Fruit fly (Drosophila melanogaster) whole organism, adult: ENCODE data around the gene CG31517.

Source experiments
- CG11617 ChIP-seq: fragments of 200-800 bp; sonication (Bioruptor generic); optimal IDR thresholded peaks from 2 replicates; lab custom pipeline; 2017; ENCODE audit warnings: mild to moderate bottlenecking, missing biosample characterization, missing genetic modification reagents, missing genetic modification characterization
- CG12768 ChIP-seq: fragments of 200-800 bp; sonication (Bioruptor generic); optimal IDR thresholded peaks from 2 replicates; lab custom pipeline; 2017; ENCODE audit warnings: missing biosample characterization, missing genetic modification characterization, mild to moderate bottlenecking, moderate library complexity, missing genetic modification reagents
- CG14711 ChIP-seq: fragments of 200-800 bp; sonication (Bioruptor generic); optimal IDR thresholded peaks from 2 replicates; lab custom pipeline; 2018; ENCODE audit warnings: missing biosample characterization, mild to moderate bottlenecking, missing genetic modification characterization, moderate library complexity
- CG1620 ChIP-seq: fragments of 200-800 bp; sonication (Bioruptor generic); optimal IDR thresholded peaks from 2 replicates; lab custom pipeline; 2016; ENCODE audit warnings: missing biosample characterization, missing genetic modification characterization
- CG33017 ChIP-seq: fragments of 200-800 bp; sonication (Bioruptor generic); optimal IDR thresholded peaks from 2 replicates; lab custom pipeline; 2018; ENCODE audit warnings: missing biosample characterization, mild to moderate bottlenecking, missing genetic modification characterization, moderate library complexity
- CG5204 ChIP-seq: fragments of 200-800 bp; sonication (Bioruptor generic); optimal IDR thresholded peaks from 2 replicates; lab custom pipeline; 2016; ENCODE audit warnings: missing biosample characterization, missing genetic modification characterization
- CG7045 ChIP-seq: fragments of 200-800 bp; sonication (Bioruptor generic); optimal IDR thresholded peaks from 2 replicates; lab custom pipeline; 2017; ENCODE audit warnings: missing biosample characterization, mild to moderate bottlenecking, missing genetic modification characterization
- CG7101 ChIP-seq: fragments of 200-800 bp; sonication (Bioruptor generic); optimal IDR thresholded peaks from 2 replicates; lab custom pipeline; 2018; ENCODE audit warnings: missing biosample characterization, mild to moderate bottlenecking, missing genetic modification characterization, moderate library complexity
- Clk ChIP-seq: fragments of 200-800 bp; sonication (Bioruptor generic); optimal IDR thresholded peaks from 2 replicates; lab custom pipeline; 2017; ENCODE audit warnings: missing biosample characterization, missing genetic modification characterization
- Crg-1 ChIP-seq: fragments of 200-800 bp; sonication (Bioruptor generic); optimal IDR thresholded peaks from 2 replicates; lab custom pipeline; 2016; ENCODE audit warnings: missing biosample characterization, missing genetic modification characterization
- Hr96 ChIP-seq: fragments of 200-800 bp; sonication (Bioruptor generic); optimal IDR thresholded peaks from 2 replicates; lab custom pipeline; 2016; ENCODE audit warnings: missing biosample characterization, missing genetic modification characterization
- Mnt ChIP-seq: fragments of 200-800 bp; sonication (Bioruptor generic); optimal IDR thresholded peaks from 2 replicates; lab custom pipeline; 2016; ENCODE audit warnings: missing biosample characterization, mild to moderate bottlenecking, missing genetic modification characterization
- bab1 ChIP-seq: fragments of 200-800 bp; sonication (Bioruptor generic); optimal IDR thresholded peaks from 3 replicates; lab custom pipeline; 2019; ENCODE audit warnings: missing biosample characterization, mild to moderate bottlenecking, missing genetic modification characterization, moderate library complexity
- cic ChIP-seq: fragments of 200-800 bp; sonication (Bioruptor generic); optimal IDR thresholded peaks from 2 replicates; lab custom pipeline; 2017; ENCODE audit warnings: missing biosample characterization, mild to moderate bottlenecking, missing genetic modification characterization, moderate library complexity
- cnc ChIP-seq, 2 experiments: fragments of >200 bp; optimal IDR thresholded peaks; 2 replicates each; lab custom pipeline; 2017
- kay ChIP-seq: fragments of 200-800 bp; sonication (Bioruptor generic); peaks from one replicate; lab custom pipeline; 2016; ENCODE audit warnings: missing biosample characterization, missing genetic modification characterization, borderline replicate concordance
- ovo ChIP-seq: fragments of 200-800 bp; sonication (Bioruptor generic); optimal IDR thresholded peaks from 2 replicates; lab custom pipeline; 2016; ENCODE audit warnings: missing biosample characterization, missing genetic modification characterization
- pad ChIP-seq: fragments of 200-800 bp; sonication (Bioruptor generic); optimal IDR thresholded peaks from 3 replicates; lab custom pipeline; 2017; ENCODE audit warnings: missing biosample characterization, missing genetic modification characterization, mild to moderate bottlenecking, moderate library complexity, missing genetic modification reagents
- tj ChIP-seq: fragments of 200-800 bp; sonication (Bioruptor generic); optimal IDR thresholded peaks from 3 replicates; lab custom pipeline; 2017; ENCODE audit warnings: missing biosample characterization, mild to moderate bottlenecking, missing genetic modification characterization, moderate library complexity
- toe ChIP-seq: fragments of 200-800 bp; sonication (Bioruptor generic); optimal IDR thresholded peaks from 2 replicates; lab custom pipeline; 2016; ENCODE audit warnings: missing biosample characterization, missing genetic modification characterization

CG31517 gene

dm6 chr3R:13945712-13946111 lies 2.5 kb upstream of the CG31517 start, which contains the start of gene Art6:
Art6 (minus strand) TSS chr3R:13945812.
- TF ChIP-seq CG14711 (tag; lab: Kevin White, UChicago), result no peak
- TF ChIP-seq toe (GFP tag; lab: Kevin White, UChicago), result no peak
- TF ChIP-seq cic (GFP tag; lab: Kevin White, UChicago), result no peak
- no peak for TF ChIP-seq CG7045 (GFP tag; lab: Kevin White, UChicago)
- TF ChIP-seq Mnt (GFP tag; lab: Kevin White, UChicago), result no peak
- no peak for TF ChIP-seq CG1620 (GFP tag; lab: Kevin White, UChicago)
- TF ChIP-seq ovo (GFP tag; lab: Kevin White, UChicago), result no peak
- TF ChIP-seq Hr96, result no peak
- TF ChIP-seq CG33017 (tag; lab: Kevin White, UChicago), result no peak
- no peak for TF ChIP-seq CG11617 (GFP tag; lab: Kevin White, UChicago)
- TF ChIP-seq kay (GFP tag; lab: Kevin White, UChicago), result no peak
- no peak for TF ChIP-seq cnc (optimal IDR thresholded peaks at IDR 0.05; lab: Kevin White, UChicago)
- TF ChIP-seq CG12768 (GFP tag; lab: Kevin White, UChicago), result no peak
- no peak for TF ChIP-seq bab1 (GFP tag; lab: Kevin White, UChicago)
- TF ChIP-seq tj, result no peak
- no peak for TF ChIP-seq pad (GFP tag; lab: Kevin White, UChicago)
- TF ChIP-seq Crg-1 (GFP tag; lab: Kevin White, UChicago), result no peak
- no peak for TF ChIP-seq CG7101

DNA sequence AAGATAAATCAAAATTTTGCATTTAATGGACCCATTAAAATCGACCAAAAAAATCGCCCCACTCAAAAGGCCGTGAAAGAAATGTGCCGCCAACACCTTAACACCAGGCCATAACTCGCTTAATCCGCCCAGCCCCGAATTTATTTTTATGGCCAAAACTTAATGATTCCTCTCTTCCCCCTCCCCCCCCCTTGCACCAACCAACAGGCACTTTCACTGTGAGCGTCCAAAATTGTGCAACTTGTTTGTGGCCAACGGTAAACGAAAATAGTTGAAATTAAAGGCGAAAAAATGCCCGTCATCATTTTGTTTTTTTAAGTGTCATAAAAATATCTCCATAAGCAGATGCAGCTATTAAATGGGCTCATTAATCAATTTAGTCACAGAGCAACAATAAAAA lies 2.1 kb upstream of the CG31517 start:
- TF ChIP-seq CG7045 (GFP tag; lab: Kevin White, UChicago) (no peak), Clk (GFP tag; lab: Kevin White, UChicago) (no peak), Hr96 (no peak), CG7101 (no peak), CG1620 (GFP tag; lab: Kevin White, UChicago) (no peak), toe (GFP tag; lab: Kevin White, UChicago) (no peak), ovo (GFP tag; lab: Kevin White, UChicago) (no peak), cic (GFP tag; lab: Kevin White, UChicago) (no peak), Crg-1 (GFP tag; lab: Kevin White, UChicago) (no peak), Mnt (GFP tag; lab: Kevin White, UChicago) (no peak), CG11617 (GFP tag; lab: Kevin White, UChicago) (no peak), CG14711 (tag; lab: Kevin White, UChicago) (no peak), CG5204 (GFP tag; lab: Kevin White, UChicago) (no peak)

DNA sequence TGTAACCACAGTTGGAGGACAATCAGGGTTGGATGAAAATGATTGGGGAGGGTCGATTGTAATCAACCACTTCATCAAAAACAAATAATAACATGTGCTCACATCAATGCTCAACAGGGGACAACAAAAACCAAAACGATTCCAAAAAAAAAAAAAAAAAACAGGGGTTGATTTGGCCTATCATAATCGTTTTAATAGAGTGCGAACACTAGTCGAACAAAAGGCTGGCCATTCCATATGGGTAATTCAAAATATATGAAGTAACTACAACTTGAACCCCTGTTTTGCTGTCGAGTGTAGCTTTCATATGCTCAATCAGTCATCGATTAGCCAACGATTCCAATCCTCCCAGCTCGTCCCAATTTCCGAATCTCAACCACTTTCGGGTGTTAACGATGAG lies 805 bp upstream of the CG31517 start:
- TF ChIP-seq bab1 (GFP tag; lab: Kevin White, UChicago), result no peak
- TF ChIP-seq tj, result no peak
- no peak for TF ChIP-seq kay (GFP tag; lab: Kevin White, UChicago)
- no peak for TF ChIP-seq CG11617 (GFP tag; lab: Kevin White, UChicago)
- no peak for TF ChIP-seq CG5204 (GFP tag; lab: Kevin White, UChicago)
- no peak for TF ChIP-seq CG33017 (tag; lab: Kevin White, UChicago)
- no peak for TF ChIP-seq Mnt (GFP tag; lab: Kevin White, UChicago)
- TF ChIP-seq CG14711 (tag; lab: Kevin White, UChicago), result no peak
- no peak for TF ChIP-seq CG7101
- no peak for TF ChIP-seq CG12768 (GFP tag; lab: Kevin White, UChicago)
- no peak for TF ChIP-seq Hr96
- TF ChIP-seq Crg-1 (GFP tag; lab: Kevin White, UChicago), result no peak
- no peak for TF ChIP-seq pad (GFP tag; lab: Kevin White, UChicago)
- TF ChIP-seq CG7045 (GFP tag; lab: Kevin White, UChicago), result no peak
- TF ChIP-seq cic (GFP tag; lab: Kevin White, UChicago), result no peak
- TF ChIP-seq cnc (optimal IDR thresholded peaks at IDR 0.05; lab: Kevin White, UChicago), result no peak
- TF ChIP-seq ovo (GFP tag; lab: Kevin White, UChicago), result no peak

- TF ChIP-seq cnc (optimal IDR thresholded peaks at IDR 0.05; lab: Kevin White, UChicago) (no peak), toe (GFP tag; lab: Kevin White, UChicago) (no peak), ovo (GFP tag; lab: Kevin White, UChicago) (no peak), Crg-1 (GFP tag; lab: Kevin White, UChicago) (no peak), CG14711 (tag; lab: Kevin White, UChicago) (no peak), CG11617 (GFP tag; lab: Kevin White, UChicago) (no peak), CG33017 (tag; lab: Kevin White, UChicago) (no peak), cic (GFP tag; lab: Kevin White, UChicago) (no peak), CG5204 (GFP tag; lab: Kevin White, UChicago) (no peak), Mnt (GFP tag; lab: Kevin White, UChicago) (no peak), tj (no peak)
These were observed 1.4 kb downstream of the CG31517 start for dm6 chr3R:13949571-13949970.

dm6 chr3R:13951038-13951437 lies 2.8 kb downstream of the CG31517 start, which contains the start of gene CG9926:
CG9926 (minus strand) TSS chr3R:13951138.
- no peak for TF ChIP-seq tj
- no peak for TF ChIP-seq cic (GFP tag; lab: Kevin White, UChicago)
- TF ChIP-seq ovo (GFP tag; lab: Kevin White, UChicago), result no peak
- no peak for TF ChIP-seq CG7045 (GFP tag; lab: Kevin White, UChicago)
- TF ChIP-seq pad (GFP tag; lab: Kevin White, UChicago), result no peak
- no peak for TF ChIP-seq kay (GFP tag; lab: Kevin White, UChicago)
- no peak for TF ChIP-seq CG12768 (GFP tag; lab: Kevin White, UChicago)
- TF ChIP-seq CG7101, result no peak
- no peak for TF ChIP-seq CG14711 (tag; lab: Kevin White, UChicago)
- no peak for TF ChIP-seq Hr96
- no peak for TF ChIP-seq CG11617 (GFP tag; lab: Kevin White, UChicago)
- TF ChIP-seq bab1 (GFP tag; lab: Kevin White, UChicago), result no peak
- TF ChIP-seq cnc (optimal IDR thresholded peaks at IDR 0.05; lab: Kevin White, UChicago), result no peak

DNA sequence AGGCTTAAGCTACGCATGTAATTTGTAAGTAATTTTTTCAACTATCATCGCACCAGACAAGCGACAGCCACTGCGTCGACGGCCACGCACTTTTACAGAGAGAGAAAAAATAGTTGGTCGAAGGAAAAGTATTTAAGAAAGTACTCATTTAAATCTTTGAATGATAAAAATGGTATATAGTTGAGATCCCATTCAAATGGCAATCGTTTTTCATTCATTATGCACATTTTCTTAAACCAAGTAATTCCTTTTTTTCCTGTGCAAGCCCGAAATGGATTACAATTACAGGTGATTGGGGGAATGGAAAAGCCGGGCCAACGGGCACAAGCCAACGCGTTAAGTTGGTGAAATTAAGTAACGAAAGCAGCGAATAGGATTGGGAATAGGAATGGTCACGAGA lies 4.1 kb downstream of the CG31517 start:
- TF ChIP-seq kay (GFP tag; lab: Kevin White, UChicago) (no peak), CG12768 (GFP tag; lab: Kevin White, UChicago) (no peak), CG14711 (tag; lab: Kevin White, UChicago) (no peak), Crg-1 (GFP tag; lab: Kevin White, UChicago) (no peak), cnc (optimal IDR thresholded peaks at IDR 0.05; lab: Kevin White, UChicago) (no peak), Hr96 (no peak), CG7045 (GFP tag; lab: Kevin White, UChicago) (no peak), pad (GFP tag; lab: Kevin White, UChicago) (no peak), CG5204 (GFP tag; lab: Kevin White, UChicago) (no peak), Clk (GFP tag; lab: Kevin White, UChicago) (no peak), CG1620 (GFP tag; lab: Kevin White, UChicago) (no peak), Mnt (GFP tag; lab: Kevin White, UChicago) (no peak), bab1 (GFP tag; lab: Kevin White, UChicago) (no peak), CG7101 (no peak), CG33017 (tag; lab: Kevin White, UChicago) (no peak), CG11617 (GFP tag; lab: Kevin White, UChicago) (no peak), toe (GFP tag; lab: Kevin White, UChicago) (no peak), cic (GFP tag; lab: Kevin White, UChicago) (no peak), ovo (GFP tag; lab: Kevin White, UChicago) (no peak)
